Fruit fly (Drosophila melanogaster): ENCODE results near the gene Ibf2.

Gene Ibf2

dm6 chr3R:9224807-9225206 lies 33.5 kb downstream of the Ibf2 start (continued):
- TF ChIP-seq CG2199 (GFP tag; IDR thresholded peaks at IDR 0.05): no peak
- no peak for TF ChIP-seq toy (GFP tag; IDR thresholded peaks at IDR 0.05)
- peak; percentile 52 for TF ChIP-seq HHEX (GFP tag; optimal IDR thresholded peaks at IDR 0.05)
- TF ChIP-seq BEAF-32 (GFP tag; optimal IDR thresholded peaks at IDR 0.05): no peak
- TF ChIP-seq CG3407 (GFP tag; optimal IDR thresholded peaks at IDR 0.05): peak; percentile 61
- TF ChIP-seq HLHmδ (GFP tag; optimal IDR thresholded peaks at IDR 0.05): no peak
- TF ChIP-seq GATAe (GFP tag; conservative IDR thresholded peaks at IDR 0.05): no peak
- TF ChIP-seq gsb (GFP tag; IDR thresholded peaks at IDR 0.05): no peak
- TF ChIP-seq salm (tag; optimal IDR thresholded peaks at IDR 0.05): peak; percentile 24
- peak; percentile 94 for TF ChIP-seq sens (GFP tag)
- peak; percentile 71 for TF ChIP-seq dmrt99B (tag; optimal IDR thresholded peaks at IDR 0.05)
- TF ChIP-seq Dip2 (GFP tag; IDR thresholded peaks at IDR 0.05): no peak
- TF ChIP-seq crc (GFP tag; optimal IDR thresholded peaks at IDR 0.05): no peak
- TF ChIP-seq CG18476 (GFP tag; optimal IDR thresholded peaks at IDR 0.05): peak; percentile 62
- TF ChIP-seq CG43689 (GFP tag; IDR thresholded peaks at IDR 0.05): no peak
- TF ChIP-seq CG9727 (GFP tag; optimal IDR thresholded peaks at IDR 0.05): peak; percentile 49
- peak; percentile 64 to 87 for TF ChIP-seq Pdp1 (GFP tag; optimal IDR thresholded peaks at IDR 0.05)
- no peak for TF ChIP-seq hth (optimal IDR thresholded peaks at IDR 0.05)
- peak; percentile 65 for TF ChIP-seq CG3281 (GFP tag; optimal IDR thresholded peaks at IDR 0.05)
- TF ChIP-seq CG15696 (tag; optimal IDR thresholded peaks at IDR 0.05): peak; percentile 14
- no peak for TF ChIP-seq peb (GFP tag; IDR thresholded peaks at IDR 0.05)
- no peak for TF ChIP-seq Dll (GFP tag; IDR thresholded peaks at IDR 0.05; ENCODE audit: partially characterized antibody)
- peak; percentile 55; the same call in 2 of the 3 replicates for TF ChIP-seq otp (GFP tag; IDR thresholded peaks at IDR 0.05)
- no peak for TF ChIP-seq CG17912 (GFP tag; optimal IDR thresholded peaks at IDR 0.05)
- TF ChIP-seq ttk (GFP tag; IDR thresholded peaks at IDR 0.05): peak; percentile 60
- peak; percentile 19 for TF ChIP-seq CG3163 (GFP tag; optimal IDR thresholded peaks at IDR 0.05)
- no peak for TF ChIP-seq MBD-R2 (GFP tag; IDR thresholded peaks at IDR 0.05)
- no peak for TF ChIP-seq CG11093 (GFP tag; IDR thresholded peaks at IDR 0.05)
- no peak for TF ChIP-seq cas (GFP tag; IDR thresholded peaks at IDR 0.05)
- TF ChIP-seq CG7357 (GFP tag; IDR thresholded peaks at IDR 0.05): peak; percentile 71
- peak; percentile 27 for TF ChIP-seq Ravus (GFP tag; IDR thresholded peaks at IDR 0.05)
- peak; percentile 26 for TF ChIP-seq CG1792 (GFP tag; optimal IDR thresholded peaks at IDR 0.05)
- TF ChIP-seq CG7556 (GFP tag; optimal IDR thresholded peaks at IDR 0.05): peak; percentile 64
- peak; percentile 69 for TF ChIP-seq phol (tag; optimal IDR thresholded peaks at IDR 0.05)
- no peak for TF ChIP-seq CG15479 (GFP tag; optimal IDR thresholded peaks at IDR 0.05)
- peak; percentile 59 for TF ChIP-seq CG6254 (GFP tag; optimal IDR thresholded peaks at IDR 0.05)
- TF ChIP-seq Ptx1 (GFP tag; IDR thresholded peaks at IDR 0.05): peak; percentile 89
- no peak for TF ChIP-seq CG10431 (GFP tag; optimal IDR thresholded peaks at IDR 0.05)
- peak; percentile 77 for TF ChIP-seq Hr3 (GFP tag; optimal IDR thresholded peaks at IDR 0.05)
- peak; percentile 45 for TF ChIP-seq CG6654 (GFP tag; optimal IDR thresholded peaks at IDR 0.05)
- TF ChIP-seq chm (GFP tag; IDR thresholded peaks at IDR 0.05): no peak
- TF ChIP-seq ab (GFP tag; optimal IDR thresholded peaks at IDR 0.05): no peak
- TF ChIP-seq pita (GFP tag; optimal IDR thresholded peaks at IDR 0.05): no peak
- 0 out of 2 replicates have a peak, but pooled peaks have one; percentile 14 for TF ChIP-seq CG11696 (GFP tag; IDR thresholded peaks at IDR 0.05)
- peak; percentile 81 for TF ChIP-seq dysf (GFP tag; IDR thresholded peaks at IDR 0.05)
- peak; percentile 42 for TF ChIP-seq CG9817 (tag; optimal IDR thresholded peaks at IDR 0.05)
- peak; percentile 57 for TF ChIP-seq wor (GFP tag; IDR thresholded peaks at IDR 0.05)
- peak; percentile 59 for TF ChIP-seq CG10209 (GFP tag; optimal IDR thresholded peaks at IDR 0.05)
- peak; percentile 84 for TF ChIP-seq vvl (GFP tag; IDR thresholded peaks at IDR 0.05)
- peak; percentile 43 for TF ChIP-seq CG18619 (GFP tag; optimal IDR thresholded peaks at IDR 0.05)
- TF ChIP-seq CG18011 (GFP tag; optimal IDR thresholded peaks at IDR 0.05): no peak
- TF ChIP-seq CG13775 (GFP tag; optimal IDR thresholded peaks at IDR 0.05): peak; percentile 32

All from whole organism, embryonic.